Fruit fly (Drosophila melanogaster) whole organism, prepupa: ENCODE measurements around the gene mRpS18B.

Experiments
- Blimp-1 ChIP-seq: fragments of 200-800 bp; sonication (Bioruptor generic); optimal IDR thresholded peaks from 3 replicates; lab custom pipeline; 2017; ENCODE audit warnings: missing biosample characterization, missing genetic modification characterization, mild to moderate bottlenecking, moderate library complexity, missing genetic modification reagents
- CG10669 ChIP-seq: fragments of 200-800 bp; sonication (Bioruptor generic); optimal IDR thresholded peaks from 3 replicates; lab custom pipeline; 2018; ENCODE audit warnings: missing biosample characterization, mild to moderate bottlenecking, missing genetic modification characterization, moderate library complexity
- CG11294 ChIP-seq: fragments of 200-800 bp; sonication (Bioruptor generic); IDR thresholded peaks from 2 replicates; pipeline ENCODE4 v1.3.6; 2022; ENCODE audit warnings: missing biosample characterization, missing genetic modification characterization
- CG11762 ChIP-seq: fragments of 200-800 bp; sonication (Bioruptor generic); optimal IDR thresholded peaks from 3 replicates; lab custom pipeline; 2016; ENCODE audit warnings: missing biosample characterization, missing genetic modification characterization; ENCODE audit not compliant: insufficient read depth
- CG11902 ChIP-seq: fragments of 200-800 bp; sonication (Bioruptor generic); optimal IDR thresholded peaks from 3 replicates; lab custom pipeline; 2016; ENCODE audit warnings: missing biosample characterization, missing genetic modification characterization
- CG15336 ChIP-seq: fragments of 200-800 bp; sonication (Bioruptor generic); IDR thresholded peaks from 2 replicates; pipeline ENCODE4 v1.3.6; 2022; ENCODE audit warnings: missing biosample characterization, missing genetic modification characterization
- CG1621 ChIP-seq: fragments of 200-800 bp; sonication (Bioruptor generic); optimal IDR thresholded peaks from 3 replicates; lab custom pipeline; 2018; ENCODE audit warnings: missing biosample characterization, mild to moderate bottlenecking, missing genetic modification characterization
- CG16779 ChIP-seq: fragments of 200-800 bp; sonication (Bioruptor generic); optimal IDR thresholded peaks from 3 replicates; lab custom pipeline; 2017; ENCODE audit warnings: missing biosample characterization, mild to moderate bottlenecking, missing genetic modification characterization
- CG31627 ChIP-seq: fragments of 200-800 bp; sonication (Bioruptor generic); optimal IDR thresholded peaks from 3 replicates; lab custom pipeline; 2016; ENCODE audit warnings: missing biosample characterization, missing genetic modification characterization
- CG32006 ChIP-seq: fragments of 200-800 bp; sonication (Bioruptor generic); optimal IDR thresholded peaks from 3 replicates; lab custom pipeline; 2017; ENCODE audit warnings: missing biosample characterization, mild to moderate bottlenecking, missing genetic modification characterization
- CG34406 ChIP-seq: fragments of 200-800 bp; sonication (Bioruptor generic); optimal IDR thresholded peaks from 3 replicates; lab custom pipeline; 2016; ENCODE audit warnings: missing biosample characterization, missing genetic modification characterization
- CG3919 ChIP-seq: fragments of 200-800 bp; sonication (Bioruptor generic); optimal IDR thresholded peaks from 3 replicates; lab custom pipeline; 2016; ENCODE audit warnings: missing biosample characterization, missing genetic modification characterization
- CG4318 ChIP-seq: fragments of 200-800 bp; sonication (Bioruptor generic); optimal IDR thresholded peaks from 3 replicates; lab custom pipeline; 2017; ENCODE audit warnings: missing biosample characterization, mild to moderate bottlenecking, missing genetic modification characterization
- CG6808 ChIP-seq: fragments of 200-800 bp; sonication (Bioruptor generic); optimal IDR thresholded peaks from 3 replicates; lab custom pipeline; 2017; ENCODE audit warnings: missing biosample characterization, missing genetic modification characterization, mild to moderate bottlenecking, moderate library complexity, missing genetic modification reagents
- CG6854 ChIP-seq: fragments of 200-800 bp; sonication (Bioruptor generic); optimal IDR thresholded peaks from 2 replicates; lab custom pipeline; 2017; ENCODE audit warnings: missing biosample characterization, mild to moderate bottlenecking, missing genetic modification characterization
- CG8119 ChIP-seq: fragments of 200-800 bp; sonication (Bioruptor generic); IDR thresholded peaks from 3 replicates; pipeline ENCODE4 v1.3.6; 2022; ENCODE audit warnings: missing biosample characterization, missing genetic modification characterization
- CG8319 ChIP-seq: fragments of 200-800 bp; sonication (Bioruptor generic); optimal IDR thresholded peaks from 3 replicates; lab custom pipeline; 2016; ENCODE audit warnings: missing biosample characterization, missing genetic modification characterization
- CG8632 ChIP-seq: fragments of 200-800 bp; sonication (Bioruptor generic); optimal IDR thresholded peaks from 3 replicates; lab custom pipeline; 2016; ENCODE audit warnings: missing biosample characterization, missing genetic modification characterization
- Eip75B ChIP-seq: fragments of 200-800 bp; sonication (Bioruptor generic); optimal IDR thresholded peaks from 3 replicates; lab custom pipeline; 2016; ENCODE audit warnings: missing biosample characterization, missing genetic modification characterization
- Eip78C ChIP-seq: fragments of 200-800 bp; sonication (Bioruptor generic); peaks from one replicate; lab custom pipeline; 2016; ENCODE audit warnings: missing biosample characterization, missing genetic modification characterization
- Eip93F ChIP-seq: fragments of 200-800 bp; sonication (Bioruptor generic); optimal IDR thresholded peaks from 2 replicates; lab custom pipeline; 2016; ENCODE audit warnings: missing biosample characterization, mild to moderate bottlenecking, missing genetic modification characterization
- Ets96B ChIP-seq: fragments of 200-800 bp; optimal IDR thresholded peaks from 2 replicates; lab custom pipeline; 2019; ENCODE audit warnings: missing biosample characterization, mild to moderate bottlenecking, missing genetic modification characterization, moderate library complexity
- Gug ChIP-seq: fragments of 200-800 bp; sonication (Bioruptor generic); IDR thresholded peaks from 2 replicates; pipeline ENCODE4 v1.3.6; 2022; ENCODE audit warnings: missing biosample characterization, missing genetic modification characterization
- Hr38 ChIP-seq: sonication (Bioruptor generic); optimal IDR thresholded peaks from 2 replicates; lab custom pipeline; 2016; ENCODE audit warnings: missing biosample characterization, missing genetic modification characterization
- Hr4 ChIP-seq: fragments of 200-800 bp; sonication (Bioruptor generic); optimal IDR thresholded peaks from 3 replicates; lab custom pipeline; 2016; ENCODE audit warnings: missing biosample characterization, missing genetic modification characterization
- Lpt ChIP-seq: fragments of 200-800 bp; sonication (Bioruptor generic); optimal IDR thresholded peaks from 3 replicates; lab custom pipeline; 2016; ENCODE audit warnings: missing biosample characterization, missing genetic modification characterization
- Sox14 ChIP-seq: fragments of 200-800 bp; sonication (Bioruptor generic); optimal IDR thresholded peaks from 3 replicates; lab custom pipeline; 2016; ENCODE audit warnings: missing biosample characterization, missing genetic modification characterization
- Sox15 ChIP-seq: fragments of 200-800 bp; sonication (Bioruptor generic); optimal IDR thresholded peaks from 3 replicates; lab custom pipeline; 2016; ENCODE audit warnings: missing biosample characterization, missing genetic modification characterization
- achi ChIP-seq: fragments of 200-800 bp; sonication (Bioruptor generic); optimal IDR thresholded peaks from 3 replicates; lab custom pipeline; 2016; ENCODE audit warnings: missing biosample characterization, missing genetic modification characterization
- acj6 ChIP-seq: fragments of 200-800 bp; sonication (Bioruptor generic); optimal IDR thresholded peaks from 3 replicates; lab custom pipeline; 2016; ENCODE audit warnings: missing biosample characterization, missing genetic modification characterization
- cyc ChIP-seq: fragments of 200-800 bp; sonication (Bioruptor generic); optimal IDR thresholded peaks from 3 replicates; lab custom pipeline; 2016; ENCODE audit warnings: missing biosample characterization, missing genetic modification characterization
- dac ChIP-seq: fragments of 200-800 bp; sonication (Bioruptor generic); optimal IDR thresholded peaks from 2 replicates; lab custom pipeline; 2017; ENCODE audit warnings: missing biosample characterization, mild to moderate bottlenecking, missing genetic modification characterization
- dsx ChIP-seq: fragments of 200-800 bp; optimal IDR thresholded peaks from 3 replicates; lab custom pipeline; 2019; ENCODE audit warnings: missing biosample characterization, mild to moderate bottlenecking, missing genetic modification characterization, moderate library complexity; ENCODE audit not compliant: poor library complexity, severe bottlenecking
- eg ChIP-seq: fragments of 200-800 bp; sonication (Bioruptor generic); IDR thresholded peaks from 3 replicates; pipeline ENCODE4 v1.3.6; 2022; ENCODE audit warnings: missing biosample characterization, missing genetic modification characterization
- esn ChIP-seq: fragments of 200-800 bp; sonication (Bioruptor generic); optimal IDR thresholded peaks from 2 replicates; lab custom pipeline; 2016; ENCODE audit warnings: missing biosample characterization, mild to moderate bottlenecking, missing genetic modification characterization, moderate library complexity
- fd85E ChIP-seq: fragments of 200-800 bp; sonication (Bioruptor generic); optimal IDR thresholded peaks from 3 replicates; lab custom pipeline; 2016; ENCODE audit warnings: missing biosample characterization, missing genetic modification characterization
- lz ChIP-seq: fragments of 200-800 bp; sonication (Bioruptor generic); optimal IDR thresholded peaks from 3 replicates; lab custom pipeline; 2016; ENCODE audit warnings: missing biosample characterization, missing genetic modification characterization
- net ChIP-seq: fragments of 200-800 bp; sonication (Bioruptor generic); optimal IDR thresholded peaks from 3 replicates; lab custom pipeline; 2016; ENCODE audit warnings: missing biosample characterization, missing genetic modification characterization
- salr ChIP-seq, 2 experiments: fragments of 200-800 bp; sonication (Bioruptor generic); optimal IDR thresholded peaks; 3 replicates each; lab custom pipeline; 2016 to 2018; ENCODE audit warnings: missing biosample characterization in 2 of 2, missing genetic modification characterization in 2 of 2, mild to moderate bottlenecking in 1 of 2
- spab ChIP-seq: fragments of 200-800 bp; sonication (Bioruptor generic); optimal IDR thresholded peaks from 2 replicates; lab custom pipeline; 2017; ENCODE audit warnings: missing biosample characterization, mild to moderate bottlenecking, missing genetic modification characterization, missing genetic modification reagents
- ss ChIP-seq, 2 experiments: fragments of 200-800 bp; sonication (Bioruptor generic); optimal IDR thresholded peaks; 2 replicates in 1 of 2; 3 replicates in 1 of 2; lab custom pipeline; 2017 to 2018; ENCODE audit warnings: mild to moderate bottlenecking in 2 of 2, missing biosample characterization in 2 of 2, missing genetic modification characterization in 2 of 2, moderate library complexity in 1 of 2
- svp ChIP-seq: fragments of 200-800 bp; sonication (Bioruptor generic); peaks from one replicate; lab custom pipeline; 2016; ENCODE audit warnings: missing biosample characterization, missing genetic modification characterization
- vri ChIP-seq: fragments of 200-800 bp; sonication (Bioruptor generic); optimal IDR thresholded peaks from 3 replicates; lab custom pipeline; 2016; ENCODE audit warnings: missing biosample characterization, mild to moderate bottlenecking, missing genetic modification characterization

mRpS18B gene

DNA sequence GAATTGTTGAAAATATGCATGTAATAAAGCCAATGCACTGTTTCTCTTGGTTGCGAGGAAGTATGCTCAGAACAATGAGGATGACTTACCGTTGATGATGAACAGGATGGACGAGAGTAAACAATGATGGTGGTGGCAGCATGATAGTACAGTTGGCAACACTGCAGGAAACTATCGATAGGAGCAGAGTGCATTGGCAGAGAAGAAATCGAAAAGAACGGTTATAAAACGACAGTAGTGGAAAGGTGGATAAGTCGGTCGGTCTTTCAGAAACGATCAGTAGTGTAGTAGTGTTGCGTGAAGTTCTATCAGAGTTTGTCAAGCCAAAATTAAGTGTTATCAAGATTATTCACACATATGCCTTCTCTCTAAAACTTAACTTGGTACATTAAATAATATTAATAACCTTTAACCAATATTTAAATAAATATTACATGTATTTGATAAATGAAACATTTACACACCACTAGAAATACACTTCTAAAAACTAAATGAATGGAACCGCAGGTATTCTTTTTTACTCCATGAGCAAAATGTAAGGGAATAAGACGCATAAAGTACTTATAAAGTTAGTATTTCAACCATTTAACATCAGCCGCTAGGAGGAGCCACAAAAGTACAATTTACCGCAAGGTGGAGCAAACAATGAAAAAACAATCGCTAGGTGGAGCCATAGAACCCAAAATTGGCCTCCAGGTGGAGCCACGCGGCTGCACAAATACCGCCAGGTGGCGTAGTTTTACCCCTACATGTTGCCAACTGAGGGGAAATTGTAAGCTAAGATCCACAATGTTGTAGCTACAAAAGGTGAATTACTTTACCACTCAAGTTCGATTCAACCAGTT, 23.6 kb upstream of the mRpS18B start (continued):
- no peak for TF ChIP-seq Lpt (GFP tag; lab: Kevin White, UChicago)
- TF ChIP-seq CG8632 (GFP tag; lab: Kevin White, UChicago) = peak; percentile 27
- TF ChIP-seq fd85E (GFP tag; lab: Kevin White, UChicago) = no peak
- TF ChIP-seq CG31627 (GFP tag; lab: Kevin White, UChicago) = peak; percentile 85
- no peak for TF ChIP-seq CG6854 (GFP tag; lab: Kevin White, UChicago)
- TF ChIP-seq CG11294 (GFP tag; lab: Robert Waterston, UW) = no peak
- peak; percentile 51 to 56 for TF ChIP-seq ss (GFP tag; optimal IDR thresholded peaks at IDR 0.05; lab: Kevin White, UChicago)
- peak; percentile 12 for TF ChIP-seq CG11762 (GFP tag; lab: Kevin White, UChicago)
- peak; percentile 45 for TF ChIP-seq Hr4 (GFP tag; lab: Kevin White, UChicago)
- peak; percentile 53 for TF ChIP-seq CG34406 (GFP tag; lab: Kevin White, UChicago)

- no peak for TF ChIP-seq CG16779 (tag; lab: Kevin White, UChicago)
- TF ChIP-seq Eip78C = peak; percentile 54
- TF ChIP-seq, all 60 proteins: peak for 1
Measured at dm6 chr2L:20117752-20118151, 20.7 kb upstream of the mRpS18B start.

DNA sequence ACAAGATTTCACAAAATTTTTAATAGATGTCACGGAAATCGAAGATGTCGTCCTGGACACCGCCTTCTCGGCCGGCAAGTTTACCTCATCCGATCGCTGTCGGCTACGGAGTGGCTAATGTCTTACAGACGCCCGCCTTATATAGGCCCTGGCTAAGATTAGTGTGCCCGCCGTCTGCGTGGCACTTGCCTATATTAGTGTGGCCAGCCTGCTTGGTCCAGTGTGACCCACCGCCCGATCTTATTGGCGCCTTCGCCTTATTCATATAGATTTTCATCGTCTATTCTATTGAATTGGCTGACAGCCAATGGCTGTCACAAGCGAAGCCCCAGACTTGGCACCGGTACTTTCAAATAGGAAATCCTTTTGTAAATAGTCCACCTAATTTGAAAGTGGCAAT, 18.8 kb upstream of the mRpS18B start:
- TF ChIP-seq CG11902 (no peak), lz (GFP tag; lab: Kevin White, UChicago) (no peak), esn (no peak), dsx (GFP tag; lab: Kevin White, UChicago) (no peak), acj6 (GFP tag; lab: Kevin White, UChicago) (no peak), svp (no peak), Blimp-1 (GFP tag; lab: Kevin White, UChicago) (no peak), cyc (no peak), CG1621 (tag; lab: Kevin White, UChicago) (no peak), achi (GFP tag; lab: Kevin White, UChicago) (no peak), eg (GFP tag; lab: Robert Waterston, UW) (no peak), CG15336 (GFP tag; lab: Robert Waterston, UW) (no peak), ss (GFP tag; optimal IDR thresholded peaks at IDR 0.05; lab: Kevin White, UChicago) (no peak), dac (GFP tag; lab: Kevin White, UChicago) (no peak), CG11294 (GFP tag; lab: Robert Waterston, UW) (no peak), CG4318 (GFP tag; lab: Kevin White, UChicago) (no peak), CG8119 (GFP tag; lab: Robert Waterston, UW) (no peak)

- no peak for TF ChIP-seq spab (GFP tag; lab: Kevin White, UChicago)
- TF ChIP-seq Lpt (GFP tag; lab: Kevin White, UChicago) = no peak
- no peak for TF ChIP-seq vri (GFP tag; lab: Kevin White, UChicago)
- no peak for TF ChIP-seq Gug
- TF ChIP-seq Ets96B (tag; lab: Kevin White, UChicago) = no peak
- TF ChIP-seq CG16779 (tag; lab: Kevin White, UChicago) = no peak
- TF ChIP-seq CG8319 (GFP tag; lab: Kevin White, UChicago) = no peak
- no peak for TF ChIP-seq CG8119 (GFP tag; lab: Robert Waterston, UW)
- TF ChIP-seq lz (GFP tag; lab: Kevin White, UChicago) = peak; percentile 20
- TF ChIP-seq CG1621 (tag; lab: Kevin White, UChicago) = peak; percentile 78
- TF ChIP-seq CG10669 (GFP tag; lab: Kevin White, UChicago) = no peak
- no peak for TF ChIP-seq Hr38 (GFP tag; lab: Kevin White, UChicago)
- no peak for TF ChIP-seq Eip93F
- TF ChIP-seq esn = peak; percentile 17
- no peak for TF ChIP-seq fd85E (GFP tag; lab: Kevin White, UChicago)
- TF ChIP-seq salr (GFP tag; optimal IDR thresholded peaks at IDR 0.05; lab: Kevin White, UChicago) = no peak
- TF ChIP-seq Eip78C = peak; percentile 7
- no peak for TF ChIP-seq Sox15 (GFP tag; lab: Kevin White, UChicago)
- no peak for TF ChIP-seq net
- no peak for TF ChIP-seq CG3919 (GFP tag; lab: Kevin White, UChicago)
- TF ChIP-seq CG15336 (GFP tag; lab: Robert Waterston, UW) = no peak
- TF ChIP-seq cyc = peak; percentile 14
- TF ChIP-seq Eip75B (GFP tag; lab: Kevin White, UChicago) = no peak
- TF ChIP-seq CG32006 (GFP tag; lab: Kevin White, UChicago) = no peak
- TF ChIP-seq CG6808 (GFP tag; lab: Kevin White, UChicago) = no peak
- TF ChIP-seq ss (GFP tag; optimal IDR thresholded peaks at IDR 0.05; lab: Kevin White, UChicago) = no peak
- no peak for TF ChIP-seq eg (GFP tag; lab: Robert Waterston, UW)
- TF ChIP-seq Sox14 = no peak
Measured at dm6 chr2L:20106595-20106994, 9.5 kb upstream of the mRpS18B start.
